Worm (Caenorhabditis elegans): ENCODE results near the gene mrpl-45.

DNA sequence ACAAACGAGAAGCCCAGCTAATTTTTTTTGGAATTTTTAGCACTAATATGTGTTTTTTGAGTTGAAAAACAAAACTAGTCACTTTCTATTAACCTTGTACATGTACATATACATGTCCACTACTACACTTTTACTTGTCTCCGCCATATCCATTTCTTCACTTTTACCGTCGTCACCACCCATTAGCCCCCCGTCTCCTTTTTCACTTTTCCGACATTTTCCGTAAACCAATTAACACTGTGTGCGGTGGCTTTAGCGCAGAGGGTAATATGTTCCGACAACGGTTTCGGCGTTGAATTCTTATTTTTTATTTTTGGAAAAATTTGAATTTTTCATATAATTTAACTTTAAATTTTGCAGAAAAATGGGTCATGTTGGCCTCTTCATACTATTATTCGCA lies 50.1 kb downstream of the mrpl-45 start, which contains the start of gene cdh-12:
- no peak for TF ChIP-seq pha-4 (tag; optimal IDR thresholded peaks at IDR 0.05)
- no peak for TF ChIP-seq B0261.1 (tag; optimal IDR thresholded peaks at IDR 0.05)
- no peak for TF ChIP-seq ztf-26 (tag; optimal IDR thresholded peaks at IDR 0.05)
- TF ChIP-seq B0336.3 (GFP tag; IDR thresholded peaks at IDR 0.05), result no peak
- no peak for TF ChIP-seq hsf-1 (GFP tag; IDR thresholded peaks at IDR 0.05)
- no peak for TF ChIP-seq him-1 (tag; optimal IDR thresholded peaks at IDR 0.05)
- no peak for TF ChIP-seq egrh-3 (GFP tag; IDR thresholded peaks at IDR 0.05)
- TF ChIP-seq ekl-4 (GFP tag; IDR thresholded peaks at IDR 0.05), result no peak
- no peak for TF ChIP-seq Y56A3A.18 (GFP tag; IDR thresholded peaks at IDR 0.05)
- no peak for TF ChIP-seq tbp1 (GFP tag; optimal IDR thresholded peaks at IDR 0.05)
- no peak for TF ChIP-seq dpff-1 (tag; optimal IDR thresholded peaks at IDR 0.05)
- TF ChIP-seq hrde-1 (tag; optimal IDR thresholded peaks at IDR 0.05; ENCODE audit: borderline replicate concordance), result no peak
- no peak for TF ChIP-seq Y53F4B.3 (GFP tag; IDR thresholded peaks at IDR 0.05)

Measured in whole organism, young adult.